Worm (Caenorhabditis elegans): Measurements from ENCODE around the gene F36H9.7.

ce11 chrV:1794218-1794617, 19.5 kb upstream of the F36H9.7 start, which contains the start of gene F36H9.1:
- TF ChIP-seq ZK185.1 (tag; optimal IDR thresholded peaks at IDR 0.05; ENCODE audit: poor library complexity, severe bottlenecking): no peak
- TF ChIP-seq hsf-1 (GFP tag; IDR thresholded peaks at IDR 0.05): no peak
- no peak for TF ChIP-seq hlh-26 (GFP tag; conservative IDR thresholded peaks at IDR 0.05)
- TF ChIP-seq nhr-179 (tag; optimal IDR thresholded peaks at IDR 0.05): no peak
- TF ChIP-seq pha-4 (tag; optimal IDR thresholded peaks at IDR 0.05): no peak
- TF ChIP-seq T26A5.8 (tag; optimal IDR thresholded peaks at IDR 0.05): no peak
- no peak for TF ChIP-seq Y79H2A.3 (GFP tag; conservative IDR thresholded peaks at IDR 0.05)
- no peak for TF ChIP-seq D2030.7 (GFP tag; IDR thresholded peaks at IDR 0.05)

Measured in whole organism, young adult.